Worm (Caenorhabditis elegans): ENCODE measurements around the gene cchl-1.
A peak's percentile ranks its signal among the peaks of the same experiment; 100 is the strongest.

The cchl-1 gene

DNA sequence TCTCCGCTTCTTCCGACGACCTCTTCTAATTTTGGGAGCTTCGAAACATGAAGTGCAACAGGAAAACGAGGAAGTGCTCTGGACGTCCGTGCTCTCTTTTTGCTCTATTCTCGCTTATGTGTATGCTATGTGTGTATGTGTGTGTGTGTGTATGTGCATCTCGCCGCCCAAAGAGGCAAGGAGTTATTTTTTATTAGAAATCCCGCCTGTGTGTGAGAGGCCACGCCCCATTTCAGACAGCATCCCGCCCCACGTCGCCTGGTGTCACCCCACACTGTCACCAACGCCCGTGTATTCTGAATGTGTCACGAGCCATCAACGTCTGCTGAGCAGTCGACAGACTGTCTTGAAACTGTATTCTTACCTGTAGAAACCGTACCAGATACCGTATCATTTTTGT lies 19.3 kb upstream of the cchl-1 start, which contains the start of gene T05B9.2:
Gene T05B9.2 (plus strand): TSS at position 301 of the 400 bp plus-strand sequence.
- TF ChIP-seq dao-5 (tag; optimal IDR thresholded peaks at IDR 0.05) = no peak
- no peak for TF ChIP-seq W03F9.2 (tag; optimal IDR thresholded peaks at IDR 0.05)
- TF ChIP-seq him-1 (tag; optimal IDR thresholded peaks at IDR 0.05) = no peak

- TF ChIP-seq W03F9.2 (tag; optimal IDR thresholded peaks at IDR 0.05) = no peak
- no peak for TF ChIP-seq dao-5 (tag; optimal IDR thresholded peaks at IDR 0.05)
- TF ChIP-seq him-1 (tag; optimal IDR thresholded peaks at IDR 0.05) = no peak
These were observed 11.2 kb upstream of the cchl-1 start, which contains the start of gene T06D8.10 for ce11 chrII:11247414-11247813. TSS of gene T06D8.10 (minus strand) at chrII:11247514.

DNA sequence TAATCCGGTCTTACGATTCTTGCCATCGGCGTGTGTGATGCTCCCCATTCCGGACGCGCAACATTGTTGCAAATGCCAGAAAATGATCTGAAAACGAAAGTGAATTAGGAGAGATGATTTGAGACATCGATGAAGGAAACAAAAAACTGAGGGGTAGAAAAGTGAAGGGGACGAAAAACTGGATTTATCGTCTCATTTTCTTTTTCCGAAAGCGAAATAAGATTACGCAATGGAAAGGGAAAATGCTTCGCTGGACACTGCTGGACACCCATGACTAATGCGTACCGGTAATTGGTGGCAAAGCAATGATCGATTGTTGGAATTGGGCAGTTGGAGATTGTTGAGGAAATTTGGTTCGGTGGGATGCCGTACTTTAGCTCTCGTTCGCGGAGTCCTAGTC lies 10.3 kb upstream of the cchl-1 start:
- TF ChIP-seq W03F9.2 (tag; optimal IDR thresholded peaks at IDR 0.05) (no peak), dao-5 (tag; optimal IDR thresholded peaks at IDR 0.05) (no peak), him-1 (tag; optimal IDR thresholded peaks at IDR 0.05) (no peak)

DNA sequence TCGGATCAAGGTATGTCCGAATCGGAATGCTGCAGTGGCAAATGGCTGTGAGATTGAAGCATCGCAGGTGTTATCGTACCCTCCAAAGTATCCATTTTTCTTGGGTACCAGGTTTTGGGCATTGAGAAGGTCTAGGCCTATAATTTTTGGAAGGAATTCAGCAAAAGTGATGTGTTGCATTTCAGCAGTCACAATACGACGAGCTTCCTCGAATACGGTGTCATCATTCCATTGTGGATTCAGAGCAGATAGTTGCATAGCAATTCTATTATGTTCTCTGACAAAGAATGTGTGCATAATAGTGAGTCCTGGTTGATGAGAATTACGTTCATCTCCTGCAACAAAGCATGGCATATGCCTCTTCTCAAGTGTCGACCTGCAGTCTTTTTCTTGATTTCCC lies 6.7 kb upstream of the cchl-1 start:
- no peak for TF ChIP-seq dao-5 (tag; optimal IDR thresholded peaks at IDR 0.05)
- no peak for TF ChIP-seq him-1 (tag; optimal IDR thresholded peaks at IDR 0.05)
- no peak for TF ChIP-seq W03F9.2 (tag; optimal IDR thresholded peaks at IDR 0.05)

ce11 chrII:11241497-11241896 lies 5.3 kb upstream of the cchl-1 start:
- TF ChIP-seq W03F9.2 (tag; optimal IDR thresholded peaks at IDR 0.05) (no peak), dao-5 (tag; optimal IDR thresholded peaks at IDR 0.05) (no peak), him-1 (tag; optimal IDR thresholded peaks at IDR 0.05) (no peak)

DNA sequence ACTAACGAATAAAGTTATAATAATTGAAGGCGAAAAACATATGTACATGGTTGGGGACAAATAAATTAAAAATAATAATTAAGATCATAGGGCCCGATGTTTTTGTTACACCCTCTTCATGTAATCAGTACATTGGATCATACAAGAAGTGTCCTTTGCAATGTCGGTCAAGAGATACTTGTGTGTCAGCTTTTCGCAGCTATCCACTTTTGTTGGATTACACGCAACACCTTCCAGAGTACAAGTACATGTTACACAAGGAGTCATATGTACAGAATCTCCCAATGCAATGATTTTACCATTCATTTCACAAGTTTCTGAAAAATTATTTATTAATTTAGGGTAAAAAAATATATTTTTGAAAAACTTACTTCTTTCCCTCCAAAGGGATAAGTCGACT lies 4.8 kb upstream of the cchl-1 start:
- TF ChIP-seq W03F9.2 (tag; optimal IDR thresholded peaks at IDR 0.05) (no peak), dao-5 (tag; optimal IDR thresholded peaks at IDR 0.05) (no peak), him-1 (tag; optimal IDR thresholded peaks at IDR 0.05) (no peak)

- TF ChIP-seq W03F9.2 (tag; optimal IDR thresholded peaks at IDR 0.05) (no peak), dao-5 (tag; optimal IDR thresholded peaks at IDR 0.05) (no peak), him-1 (tag; optimal IDR thresholded peaks at IDR 0.05) (no peak)
These were observed 4.0 kb upstream of the cchl-1 start for ce11 chrII:11240214-11240613.

DNA sequence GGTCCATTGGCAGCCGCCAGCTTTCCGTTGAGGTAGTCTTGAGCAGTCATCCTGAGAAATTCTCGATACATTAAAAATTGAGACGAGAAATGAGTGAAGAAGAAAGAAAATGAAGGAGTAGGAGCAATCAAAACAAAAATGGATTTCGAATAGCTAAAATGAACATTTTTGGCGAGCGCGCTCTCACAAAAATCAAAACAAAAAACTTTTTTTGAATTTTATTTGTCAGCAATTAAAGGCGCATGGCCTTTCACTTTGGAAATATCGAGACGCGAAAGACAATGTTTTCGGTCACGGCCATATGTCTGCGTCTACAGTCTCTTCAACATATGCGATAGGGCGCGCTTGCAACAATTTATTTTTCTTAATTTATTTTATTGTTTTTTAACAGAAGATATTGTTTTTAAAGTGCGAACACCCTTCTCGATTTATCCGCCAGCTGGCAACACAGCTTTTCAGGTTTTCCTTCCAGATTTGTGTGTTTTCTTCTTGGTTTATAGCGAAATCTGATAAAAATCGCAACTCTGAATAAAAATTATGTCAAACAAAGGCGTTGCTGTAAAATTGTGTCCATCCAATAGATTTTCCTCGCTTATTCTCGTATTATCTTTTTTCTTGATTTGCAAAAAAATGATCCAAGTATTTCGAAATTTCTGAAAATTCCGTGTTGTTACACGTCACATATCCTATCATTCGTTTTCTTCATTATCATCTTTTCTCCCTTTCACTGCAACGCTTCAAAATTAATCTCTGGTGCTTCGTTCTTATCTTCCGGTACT lies 2.9 kb upstream of the cchl-1 start, which contains the start of the genes rpn-9 and T06D8.9:
Gene rpn-9 (minus strand): TSS at position 51 of the 779 bp plus-strand sequence.
Gene T06D8.9 (plus strand): TSS at position 729 of the 779 bp plus-strand sequence.
- TF ChIP-seq dao-5 (tag; optimal IDR thresholded peaks at IDR 0.05) (no peak), W03F9.2 (tag; optimal IDR thresholded peaks at IDR 0.05) (peak; percentile 95), him-1 (tag; optimal IDR thresholded peaks at IDR 0.05) (no peak)

ce11 chrII:11237099-11237498 lies 912 bp upstream of the cchl-1 start, which contains the start of gene fndc-1:
TSS of gene fndc-1 (minus strand) at chrII:11237325.
- TF ChIP-seq W03F9.2 (tag; optimal IDR thresholded peaks at IDR 0.05) (no peak), dao-5 (tag; optimal IDR thresholded peaks at IDR 0.05) (no peak), him-1 (tag; optimal IDR thresholded peaks at IDR 0.05) (no peak)

DNA sequence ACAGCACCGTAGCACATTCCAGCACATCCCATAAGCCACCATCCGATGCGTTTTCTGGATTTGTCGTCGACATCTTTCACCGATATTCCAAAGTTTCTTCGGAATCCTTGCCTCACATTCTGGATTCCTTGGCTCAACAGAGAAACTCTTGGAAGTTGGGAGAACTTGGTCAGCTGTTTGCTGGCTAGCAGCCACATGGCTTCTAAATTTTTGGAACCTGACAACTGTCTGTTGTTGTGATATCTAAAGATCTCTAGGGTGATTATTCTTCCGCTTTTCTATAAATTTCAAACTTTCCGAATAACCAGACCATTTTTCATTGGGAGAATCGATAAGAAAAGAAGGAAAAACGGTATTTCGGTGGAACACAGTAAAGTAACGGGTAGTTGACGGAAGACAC lies 1.4 kb downstream of the cchl-1 start, which contains the start of gene cox-15:
Gene cox-15 (minus strand): TSS at position 202 of the 400 bp plus-strand sequence.
- TF ChIP-seq W03F9.2 (tag; optimal IDR thresholded peaks at IDR 0.05) (no peak), dao-5 (tag; optimal IDR thresholded peaks at IDR 0.05) (no peak), him-1 (tag; optimal IDR thresholded peaks at IDR 0.05) (no peak)

DNA sequence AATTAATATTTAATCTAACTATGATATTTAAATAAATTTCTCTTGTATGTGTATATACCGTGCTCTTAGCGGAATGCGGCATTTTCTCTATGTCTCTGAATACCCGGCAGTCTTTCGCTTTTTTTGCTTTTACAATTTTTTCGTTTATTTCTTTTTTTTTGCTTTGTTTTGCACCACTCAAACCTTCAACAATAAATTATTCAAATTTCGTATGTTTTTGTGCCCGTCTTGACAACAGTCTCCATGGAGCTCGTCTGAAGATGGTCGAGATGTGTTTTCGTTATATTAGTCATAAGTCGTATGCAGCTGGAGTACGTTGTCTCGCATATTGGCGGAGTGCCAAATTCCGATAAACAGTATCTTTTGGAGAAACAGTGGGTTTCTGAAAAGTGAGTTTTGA lies 9.8 kb downstream of the cchl-1 start, which contains the start of gene T06D8.2:
Gene T06D8.2 (plus strand): TSS at position 301 of the 400 bp plus-strand sequence.
- TF ChIP-seq W03F9.2 (tag; optimal IDR thresholded peaks at IDR 0.05) (no peak), dao-5 (tag; optimal IDR thresholded peaks at IDR 0.05) (no peak), him-1 (tag; optimal IDR thresholded peaks at IDR 0.05) (no peak)

- TF ChIP-seq dao-5 (tag; optimal IDR thresholded peaks at IDR 0.05) = no peak
- TF ChIP-seq him-1 (tag; optimal IDR thresholded peaks at IDR 0.05) = peak; percentile 28
- peak; percentile 60 for TF ChIP-seq W03F9.2 (tag; optimal IDR thresholded peaks at IDR 0.05)
These were observed 12.1 kb downstream of the cchl-1 start for ce11 chrII:11224045-11224481.

DNA sequence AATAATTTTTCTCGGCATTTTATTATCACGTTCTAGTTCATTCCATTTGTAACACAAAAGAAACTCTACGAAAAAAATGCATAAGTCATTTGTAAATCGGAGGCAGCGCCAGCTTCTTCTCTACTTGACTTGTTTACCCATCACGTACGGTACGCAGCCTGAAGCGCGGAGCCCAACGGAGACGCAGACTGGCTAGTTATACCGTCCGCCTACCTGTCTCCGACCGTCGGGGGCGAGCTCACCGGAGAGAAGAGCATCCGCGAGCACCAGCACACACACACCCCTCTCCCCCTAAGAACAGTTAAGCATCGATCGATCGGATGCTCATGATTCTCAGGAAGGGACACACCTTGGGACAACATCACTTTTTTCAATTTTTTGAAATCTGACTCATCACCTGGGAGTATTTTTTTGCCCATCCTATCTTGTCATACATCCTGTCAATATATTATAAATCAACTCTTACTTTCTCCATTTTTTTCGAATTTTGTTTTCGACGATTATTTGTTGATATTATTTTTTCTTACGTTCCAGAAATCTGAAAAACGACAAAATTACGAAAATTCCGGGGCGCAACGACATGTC lies 14.3 kb downstream of the cchl-1 start, which contains the start of gene plpr-1:
Gene plpr-1 (plus strand): TSS at position 535 of the 585 bp plus-strand sequence.
- TF ChIP-seq dao-5 (tag; optimal IDR thresholded peaks at IDR 0.05) = no peak
- no peak for TF ChIP-seq W03F9.2 (tag; optimal IDR thresholded peaks at IDR 0.05)
- TF ChIP-seq him-1 (tag; optimal IDR thresholded peaks at IDR 0.05) = no peak

DNA sequence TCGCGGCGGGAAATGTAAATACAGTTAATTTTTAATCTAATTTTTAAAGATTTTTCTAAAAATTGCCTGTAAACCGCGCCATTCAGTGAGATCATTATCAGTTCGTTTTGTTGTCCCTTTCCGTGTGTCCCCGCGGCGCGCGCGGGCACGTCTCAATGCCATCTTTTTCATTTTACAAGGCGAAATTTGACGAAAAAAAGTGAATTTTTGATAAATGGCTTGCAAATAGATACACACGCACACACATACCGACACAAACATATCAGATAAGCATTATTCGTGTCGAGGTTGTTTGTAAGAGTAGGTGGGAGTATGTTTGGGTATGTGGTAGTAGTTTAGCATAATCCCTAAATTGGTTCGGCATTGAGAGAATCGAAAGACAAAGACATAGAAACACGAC lies 30.4 kb downstream of the cchl-1 start:
- TF ChIP-seq him-1 (tag; optimal IDR thresholded peaks at IDR 0.05) (no peak), W03F9.2 (tag; optimal IDR thresholded peaks at IDR 0.05) (no peak), dao-5 (tag; optimal IDR thresholded peaks at IDR 0.05) (no peak)

Measured in whole organism, L4/young adult.